Worm (Caenorhabditis elegans) whole organism, early embryonic: ENCODE results near the gene F14E5.2.

Experiments used
- F13C5.2 ChIP-seq: sonication (generic microtip); optimal IDR thresholded peaks from 2 replicates; lab custom pipeline; 2017; ENCODE audit warnings: mild to moderate bottlenecking, missing genetic modification characterization, inconsistent platforms, missing compliant biosample characterization
- ama-1 ChIP-seq: fragments of 150-350 bp; optimal IDR thresholded peaks from 2 replicates; lab custom pipeline; 2014
- ceh-36 ChIP-seq: sonication (generic microtip); optimal IDR thresholded peaks from 2 replicates; lab custom pipeline; 2016; ENCODE audit warnings: missing genetic modification characterization, inconsistent platforms, missing compliant biosample characterization
- ets-7 ChIP-seq: sonication (generic microtip); optimal IDR thresholded peaks from 2 replicates; lab custom pipeline; 2016; ENCODE audit warnings: missing genotype, missing genetic modification characterization, missing compliant biosample characterization
- flt-1 ChIP-seq: fragments of 200-800 bp; sonication (Bioruptor generic); IDR thresholded peaks from 2 replicates; pipeline ENCODE4 v1.3.6; 2022; ENCODE audit warnings: missing genetic modification characterization, missing compliant biosample characterization
- hmg-4 ChIP-seq: fragments of 200-800 bp; sonication (Bioruptor generic); optimal IDR thresholded peaks from 2 replicates; lab custom pipeline; 2018; ENCODE audit warnings: mild to moderate bottlenecking, missing genetic modification characterization, missing compliant biosample characterization
- hnd-1 ChIP-seq: sonication (generic microtip); optimal IDR thresholded peaks from 2 replicates; lab custom pipeline; 2016; ENCODE audit warnings: missing genetic modification characterization, missing compliant biosample characterization
- scrt-1 ChIP-seq: fragments of 200-800 bp; sonication (Bioruptor generic); IDR thresholded peaks from 2 replicates; pipeline ENCODE4 v1.3.6; 2022; ENCODE audit warnings: missing genetic modification characterization, missing compliant biosample characterization

- TF ChIP-seq hmg-4 (GFP tag; lab: Kevin White, UChicago) (no peak), ama-1 (lab: Kevin White, UChicago) (no peak), flt-1 (GFP tag; lab: Robert Waterston, UW) (no peak), hnd-1 (tag; lab: Kevin White, UChicago) (no peak), F13C5.2 (tag; lab: Kevin White, UChicago) (no peak), scrt-1 (GFP tag; lab: Robert Waterston, UW) (no peak), ets-7 (tag; lab: Kevin White, UChicago) (no peak), ceh-36 (tag; lab: Kevin White, UChicago) (no peak)
Measured at ce11 chrII:8472916-8473315, 44.3 kb upstream of the F14E5.2 start.
